Worm (Caenorhabditis elegans): Measurements from ENCODE around the gene mrps-33.

Gene mrps-33

ce11 chrIV:8705504-8705903 is 34.3 kb downstream of the mrps-33 start, which contains the start of gene H23L24.4:
Gene H23L24.4, minus strand, starts transcription at chrIV:8705604.
- TF ChIP-seq unc-62 (GFP tag; optimal IDR thresholded peaks at IDR 0.05), result no peak

ce11 chrIV:8697436-8697835 is 42.4 kb downstream of the mrps-33 start, which contains the start of gene ttll-11:
Gene ttll-11, plus strand, starts transcription at chrIV:8697736.
- TF ChIP-seq unc-62 (GFP tag; optimal IDR thresholded peaks at IDR 0.05), result no peak

DNA sequence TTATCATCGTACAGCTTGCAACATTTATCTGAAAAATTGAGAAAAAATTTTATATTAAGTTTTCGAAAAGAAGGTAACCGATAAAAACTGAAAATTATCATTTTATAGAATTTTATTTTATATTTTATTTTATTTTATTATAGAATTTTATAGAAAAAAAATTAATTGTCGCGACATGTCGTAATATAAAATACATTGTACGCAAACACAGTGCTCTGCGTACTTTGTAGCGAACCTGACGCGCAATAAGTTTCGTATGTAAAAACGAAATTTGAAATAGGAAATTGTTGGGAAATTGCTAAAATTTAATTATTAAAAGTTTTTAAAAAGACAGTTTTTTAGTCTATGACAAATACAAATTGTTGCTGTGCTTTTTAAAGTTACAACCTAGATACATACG is 48.3 kb downstream of the mrps-33 start, which contains the start of the genes hst-1 and ints-6:
TSS of gene hst-1 (minus strand) at position 28 of the 400 bp plus-strand sequence.
TSS of gene ints-6 (plus strand) at position 260 of the 400 bp plus-strand sequence.
- TF ChIP-seq unc-62 (GFP tag; optimal IDR thresholded peaks at IDR 0.05), result no peak

All from whole organism, dauer.